Worm (Caenorhabditis elegans) whole organism, midembryonic: ENCODE measurements around the gene R13A5.15.

Experiments used
- T22C8.4 ChIP-seq: fragments of 200-800 bp; sonication (Bioruptor generic); IDR thresholded peaks from 2 replicates; pipeline ENCODE4 v1.3.6; 2022; ENCODE audit warnings: missing genetic modification characterization, missing compliant biosample characterization
- cog-1 ChIP-seq: sonication (generic microtip); optimal IDR thresholded peaks from 2 replicates; lab custom pipeline; 2016; ENCODE audit warnings: missing genetic modification characterization, missing compliant biosample characterization
- flt-1 ChIP-seq: fragments of 200-800 bp; sonication (Bioruptor generic); IDR thresholded peaks from 2 replicates; pipeline ENCODE4 v1.3.6; 2022; ENCODE audit warnings: missing genetic modification characterization, missing compliant biosample characterization
- klf-2 ChIP-seq: fragments of 200-800 bp; sonication (Bioruptor generic); conservative IDR thresholded peaks from 2 replicates; pipeline ENCODE4 v1.3.6; 2022; ENCODE audit warnings: missing genetic modification reagents, missing genetic modification characterization, missing compliant biosample characterization
- med-1 ChIP-seq: sonication (generic microtip); optimal IDR thresholded peaks from 2 replicates; lab custom pipeline; 2017; ENCODE audit warnings: missing genetic modification characterization, mild to moderate bottlenecking, missing compliant biosample characterization, antibody characterized with exemption, missing genetic modification reagents; ENCODE audit not compliant: insufficient read depth
- ref-1 ChIP-seq: fragments of 200-800 bp; sonication (Bioruptor generic); conservative IDR thresholded peaks from 2 replicates; pipeline ENCODE4 v1.3.6; 2022; ENCODE audit warnings: missing genetic modification reagents, missing genetic modification characterization, missing compliant biosample characterization

DNA sequence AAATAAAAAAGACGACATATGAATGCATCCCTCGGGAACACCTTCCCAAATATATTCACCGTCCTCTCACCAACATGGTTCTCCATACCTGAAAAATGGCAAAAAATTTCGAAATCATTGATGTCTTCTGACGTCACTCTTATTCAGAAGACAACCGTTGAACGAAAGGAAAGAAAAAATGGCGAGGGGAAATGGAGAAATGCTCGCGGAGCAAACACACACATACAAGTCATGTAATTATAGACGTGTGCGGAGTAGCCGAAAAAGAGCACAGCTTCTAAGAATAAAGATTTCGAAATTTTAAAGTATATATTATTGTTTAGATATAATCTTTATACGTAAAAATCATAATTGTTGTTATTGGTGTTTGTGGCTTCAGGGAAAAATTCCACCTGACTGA, 8.8 kb downstream of the R13A5.15 start, which contains the start of gene mfsd-6:
- no peak for TF ChIP-seq klf-2 (GFP tag; lab: Robert Waterston, UW)
- TF ChIP-seq ref-1 (GFP tag; lab: Robert Waterston, UW), result no peak
- TF ChIP-seq med-1, result no peak
- TF ChIP-seq T22C8.4, result no peak
- TF ChIP-seq cog-1 (tag; lab: Kevin White, UChicago), result no peak
- no peak for TF ChIP-seq flt-1
